Fruit fly (Drosophila melanogaster) whole organism: ENCODE measurements around the gene CG42729.

Experiments used
- CG8478 ChIP-seq: fragments of >200 bp; optimal IDR thresholded peaks from 2 replicates; lab custom pipeline; 2018; ENCODE audit warnings: inconsistent platforms
- Dll ChIP-seq: fragments of >200 bp; optimal IDR thresholded peaks from 2 replicates; lab custom pipeline; 2017
- EcR ChIP-seq, 2 experiments: fragments of >200 bp; optimal IDR thresholded peaks; 2 replicates each; lab custom pipeline; 2017; ENCODE audit warnings: missing biosample characterization in 2 of 2, missing genetic modification characterization in 2 of 2, missing genetic modification reagents in 2 of 2
- pan ChIP-seq: fragments of >200 bp; optimal IDR thresholded peaks from 2 replicates; lab custom pipeline; 2017
- psq ChIP-seq: fragments of >200 bp; optimal IDR thresholded peaks from 2 replicates; lab custom pipeline; 2017
- usp ChIP-seq: fragments of >200 bp; optimal IDR thresholded peaks from 2 replicates; lab custom pipeline; 2017; ENCODE audit warnings: missing biosample characterization, missing genetic modification characterization, mixed read lengths

The CG42729 gene

DNA sequence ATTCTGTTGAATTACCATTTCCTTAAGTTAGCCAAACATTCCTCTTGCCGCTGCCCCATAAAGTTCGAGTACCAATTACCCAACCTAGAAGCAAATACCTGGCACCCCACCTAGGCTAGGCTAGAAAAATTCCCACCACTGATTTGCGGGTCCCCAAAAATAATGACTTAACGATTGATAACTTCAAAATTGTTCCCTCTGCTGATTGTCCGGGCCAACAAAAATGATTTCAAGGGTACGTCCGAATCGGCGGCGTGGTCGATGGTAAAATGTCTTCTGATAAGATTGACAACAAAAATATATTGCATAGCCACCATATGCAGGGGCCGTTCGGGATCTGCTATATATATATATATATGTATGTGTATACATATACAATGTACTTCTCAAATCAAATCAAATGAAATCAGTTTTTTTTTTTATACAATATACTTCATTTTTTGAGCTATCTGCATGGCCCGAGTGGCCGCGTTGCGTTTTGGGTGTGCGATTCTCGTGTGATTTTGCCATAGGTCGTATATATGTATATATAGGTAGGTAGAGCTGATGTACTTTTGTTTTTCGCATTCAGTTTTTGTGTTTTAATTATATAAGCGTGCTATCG, 20.0 kb upstream of the CG42729 start:
- peak; percentile 32 for TF ChIP-seq pan (lab: Kevin White, UChicago)
- no peak for TF ChIP-seq usp

DNA sequence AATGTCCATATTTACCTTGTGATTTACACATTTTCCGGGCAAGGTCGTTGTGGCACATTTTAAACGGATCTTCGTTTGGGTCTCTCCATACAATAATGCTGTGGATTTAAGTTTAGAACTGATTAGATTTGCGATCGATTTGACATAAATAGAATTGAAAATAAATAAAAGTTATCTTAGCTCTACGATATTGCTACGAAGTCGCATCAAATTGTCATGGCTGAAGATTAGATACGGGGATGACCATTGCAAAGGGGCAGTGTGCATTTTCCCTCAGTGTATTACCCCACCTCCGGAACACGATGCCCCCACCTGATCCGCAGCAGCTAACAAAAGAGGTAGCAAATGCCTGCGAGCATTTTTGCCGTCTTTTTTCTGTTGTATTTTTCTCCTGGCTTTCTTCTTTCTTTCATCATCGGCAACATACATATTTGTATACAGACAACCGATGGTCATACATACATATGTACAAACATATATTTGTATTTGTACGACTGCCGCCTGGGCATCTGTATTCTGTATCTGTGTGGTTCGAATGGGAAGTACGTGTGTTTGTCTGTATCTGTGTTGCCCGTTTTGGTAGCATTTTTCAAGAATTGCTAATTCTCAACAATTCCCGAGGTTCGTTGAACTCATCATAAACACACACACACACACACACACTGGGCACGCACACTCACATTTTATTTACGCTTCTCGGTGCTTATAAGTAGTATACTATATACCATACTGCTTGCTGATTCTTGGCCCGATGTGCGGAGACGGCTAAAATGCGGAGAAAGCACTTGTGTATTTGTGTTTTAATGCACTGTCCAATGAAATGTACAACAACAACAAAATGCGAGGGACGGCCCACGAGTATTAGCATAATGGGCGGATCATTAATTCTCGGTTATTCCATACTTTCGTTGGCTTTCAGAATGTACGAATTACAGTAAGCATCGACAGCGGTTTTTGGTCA, 17.4 kb upstream of the CG42729 start:
- TF ChIP-seq pan (lab: Kevin White, UChicago), result no peak
- TF ChIP-seq EcR (GFP tag; optimal IDR thresholded peaks at IDR 0.05; lab: Kevin White, UChicago), result peak; percentile 69 to 76

- no peak for TF ChIP-seq EcR (GFP tag; optimal IDR thresholded peaks at IDR 0.05; lab: Kevin White, UChicago)
- no peak for TF ChIP-seq psq
- TF ChIP-seq CG8478 (lab: Kevin White, UChicago), result no peak
- TF ChIP-seq pan (lab: Kevin White, UChicago), result no peak
- no peak for TF ChIP-seq usp
- TF ChIP-seq Dll (lab: Kevin White, UChicago), result no peak
These were observed 16.2 kb upstream of the CG42729 start for dm6 chr3L:15543467-15543866.

dm6 chr3L:15543049-15543448, 15.7 kb upstream of the CG42729 start:
- TF ChIP-seq CG8478 (lab: Kevin White, UChicago) (no peak), EcR (GFP tag; optimal IDR thresholded peaks at IDR 0.05; lab: Kevin White, UChicago) (no peak), Dll (lab: Kevin White, UChicago) (no peak), pan (lab: Kevin White, UChicago) (no peak)

DNA sequence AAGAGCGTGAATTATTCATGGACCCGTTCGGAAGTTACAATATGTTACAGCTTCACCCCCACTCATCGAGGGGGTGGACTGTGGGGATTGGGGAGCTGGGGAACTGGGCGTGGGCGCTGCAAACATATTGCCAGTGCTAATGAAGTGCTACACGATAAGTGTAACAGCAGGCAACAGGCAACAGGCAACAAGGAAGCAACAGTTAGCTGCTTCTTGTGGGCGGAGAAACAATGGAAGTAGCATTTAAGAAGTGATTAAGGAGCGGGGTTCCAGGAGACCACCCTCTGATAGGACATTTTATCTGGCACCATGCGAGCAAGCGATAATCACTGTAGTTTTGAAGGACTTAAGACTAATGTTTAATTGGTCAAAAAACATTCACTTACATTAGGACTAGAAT, 14.0 kb upstream of the CG42729 start:
- TF ChIP-seq Dll (lab: Kevin White, UChicago), result no peak
- TF ChIP-seq psq, result no peak
- TF ChIP-seq usp, result no peak
- no peak for TF ChIP-seq pan (lab: Kevin White, UChicago)
- no peak for TF ChIP-seq CG8478 (lab: Kevin White, UChicago)
- TF ChIP-seq EcR (GFP tag; optimal IDR thresholded peaks at IDR 0.05; lab: Kevin White, UChicago), result no peak

DNA sequence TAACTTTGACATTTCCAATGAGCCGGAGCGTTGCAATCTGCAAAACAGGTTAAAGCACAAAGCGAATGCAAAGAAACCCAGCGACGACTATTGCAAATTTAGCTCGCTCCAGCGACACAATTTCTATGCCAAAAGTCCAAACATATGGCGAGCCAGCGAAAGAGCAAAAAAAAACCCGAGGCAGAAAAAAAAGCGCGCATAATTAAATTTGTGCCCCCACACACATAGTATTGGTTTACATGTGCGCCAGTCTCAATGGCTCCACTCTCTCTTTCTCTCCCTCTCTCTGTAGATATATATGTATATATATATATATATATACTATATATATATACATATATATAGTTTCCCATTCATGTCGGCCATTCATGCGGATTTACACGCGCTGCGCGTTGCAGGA, 13.4 kb upstream of the CG42729 start:
- TF ChIP-seq psq, result no peak
- no peak for TF ChIP-seq usp
- no peak for TF ChIP-seq CG8478 (lab: Kevin White, UChicago)
- no peak for TF ChIP-seq EcR (GFP tag; optimal IDR thresholded peaks at IDR 0.05; lab: Kevin White, UChicago)
- no peak for TF ChIP-seq Dll (lab: Kevin White, UChicago)
- no peak for TF ChIP-seq pan (lab: Kevin White, UChicago)

- no peak for TF ChIP-seq Dll (lab: Kevin White, UChicago)
- no peak for TF ChIP-seq EcR (GFP tag; optimal IDR thresholded peaks at IDR 0.05; lab: Kevin White, UChicago)
- no peak for TF ChIP-seq pan (lab: Kevin White, UChicago)
- TF ChIP-seq CG8478 (lab: Kevin White, UChicago), result no peak
- TF ChIP-seq psq, result no peak
- no peak for TF ChIP-seq usp
These were observed 12.6 kb upstream of the CG42729 start for dm6 chr3L:15539903-15540409.

DNA sequence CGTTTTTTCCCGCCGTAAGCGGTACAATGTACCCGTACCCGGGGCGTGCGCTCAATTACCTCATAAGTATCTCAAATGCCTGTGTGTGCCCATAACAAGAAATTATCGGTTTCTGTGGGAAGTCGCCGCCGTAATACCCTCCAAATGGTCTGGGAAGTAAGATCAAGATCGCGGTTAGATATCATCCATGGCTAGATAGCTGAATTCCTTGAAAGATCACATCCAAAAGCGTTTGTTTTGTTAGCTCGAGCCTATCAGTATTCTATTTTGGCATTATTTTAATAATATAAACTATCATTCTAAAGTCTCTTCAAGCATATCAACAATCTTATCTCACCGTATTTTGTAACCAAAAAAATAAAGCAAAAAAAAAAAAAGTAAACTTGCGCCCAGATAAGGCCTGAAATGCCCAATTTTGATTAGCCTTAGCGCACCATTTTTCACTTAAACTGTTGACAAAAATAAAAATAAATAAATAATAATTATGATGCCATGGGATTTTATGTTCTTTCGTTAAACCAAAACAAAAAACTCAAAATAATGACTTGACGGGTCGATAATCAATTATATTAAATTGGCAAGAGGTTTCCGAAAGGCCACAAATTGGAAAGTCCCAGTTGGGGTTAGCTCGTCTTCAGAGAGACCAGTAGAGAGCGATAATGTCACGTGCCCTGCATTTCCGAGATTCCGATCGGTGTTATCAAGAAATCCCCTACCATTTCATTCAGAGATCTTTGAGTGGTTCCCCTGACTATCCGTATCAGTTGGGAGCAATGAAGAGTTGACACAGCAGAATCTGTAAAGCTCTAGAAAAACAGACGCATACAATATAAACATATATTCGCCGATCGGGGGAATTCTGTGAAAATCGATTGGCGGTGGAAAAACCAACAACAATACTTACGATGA, 11.5 kb upstream of the CG42729 start:
- TF ChIP-seq EcR (GFP tag; optimal IDR thresholded peaks at IDR 0.05; lab: Kevin White, UChicago) (no peak), CG8478 (lab: Kevin White, UChicago) (no peak), psq (no peak), Dll (lab: Kevin White, UChicago) (no peak), usp (no peak), pan (lab: Kevin White, UChicago) (no peak)

- peak in 1 of 2 experiments; percentile 19 for TF ChIP-seq EcR (GFP tag; optimal IDR thresholded peaks at IDR 0.05; lab: Kevin White, UChicago)
- no peak for TF ChIP-seq pan (lab: Kevin White, UChicago)
These were observed 10.7 kb upstream of the CG42729 start for dm6 chr3L:15537916-15538581.

DNA sequence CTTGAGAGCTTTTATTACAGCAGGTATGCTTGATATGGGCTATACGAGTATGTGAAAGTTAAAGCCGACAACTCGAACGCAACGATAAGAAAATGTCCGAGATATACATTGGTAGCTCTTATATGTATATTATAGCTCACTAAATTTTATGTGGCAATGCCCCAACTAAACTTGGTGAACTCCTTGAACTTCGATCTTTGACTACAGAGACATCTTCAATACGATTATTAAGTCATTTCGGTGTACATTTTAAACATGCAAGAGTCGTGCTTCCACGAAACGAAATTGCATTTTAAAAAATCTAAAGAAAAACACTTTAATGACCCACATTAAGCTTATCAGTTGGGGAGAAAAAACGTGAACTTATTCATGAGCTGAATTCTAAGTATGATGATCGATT, 9.2 kb upstream of the CG42729 start:
- TF ChIP-seq pan (lab: Kevin White, UChicago) (peak; percentile 1), CG8478 (lab: Kevin White, UChicago) (no peak)

DNA sequence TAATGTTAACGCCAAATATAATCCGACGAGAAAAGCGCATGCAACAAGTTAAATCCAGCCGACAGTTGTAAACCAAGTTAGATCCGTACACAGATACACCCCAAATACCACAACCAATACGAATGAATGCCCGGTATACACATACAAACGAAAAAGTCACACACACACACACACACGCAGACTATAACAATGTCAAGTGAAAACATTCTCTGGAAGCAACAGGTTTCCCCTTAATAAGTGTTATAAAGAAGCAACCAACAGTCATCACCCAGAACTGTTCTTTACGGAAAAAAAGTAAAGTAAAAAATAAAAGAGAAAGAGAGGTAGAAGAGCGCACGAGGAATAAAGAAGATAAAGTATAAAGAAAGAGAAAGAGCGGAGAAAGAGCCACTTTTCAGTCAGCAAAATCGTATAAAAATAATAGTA, 8.5 kb upstream of the CG42729 start:
- no peak for TF ChIP-seq psq
- TF ChIP-seq Dll (lab: Kevin White, UChicago), result no peak
- TF ChIP-seq pan (lab: Kevin White, UChicago), result no peak
- no peak for TF ChIP-seq CG8478 (lab: Kevin White, UChicago)
